Fruit fly (Drosophila melanogaster): Measurements from ENCODE around the gene CG9356.

The CG9356 gene

DNA sequence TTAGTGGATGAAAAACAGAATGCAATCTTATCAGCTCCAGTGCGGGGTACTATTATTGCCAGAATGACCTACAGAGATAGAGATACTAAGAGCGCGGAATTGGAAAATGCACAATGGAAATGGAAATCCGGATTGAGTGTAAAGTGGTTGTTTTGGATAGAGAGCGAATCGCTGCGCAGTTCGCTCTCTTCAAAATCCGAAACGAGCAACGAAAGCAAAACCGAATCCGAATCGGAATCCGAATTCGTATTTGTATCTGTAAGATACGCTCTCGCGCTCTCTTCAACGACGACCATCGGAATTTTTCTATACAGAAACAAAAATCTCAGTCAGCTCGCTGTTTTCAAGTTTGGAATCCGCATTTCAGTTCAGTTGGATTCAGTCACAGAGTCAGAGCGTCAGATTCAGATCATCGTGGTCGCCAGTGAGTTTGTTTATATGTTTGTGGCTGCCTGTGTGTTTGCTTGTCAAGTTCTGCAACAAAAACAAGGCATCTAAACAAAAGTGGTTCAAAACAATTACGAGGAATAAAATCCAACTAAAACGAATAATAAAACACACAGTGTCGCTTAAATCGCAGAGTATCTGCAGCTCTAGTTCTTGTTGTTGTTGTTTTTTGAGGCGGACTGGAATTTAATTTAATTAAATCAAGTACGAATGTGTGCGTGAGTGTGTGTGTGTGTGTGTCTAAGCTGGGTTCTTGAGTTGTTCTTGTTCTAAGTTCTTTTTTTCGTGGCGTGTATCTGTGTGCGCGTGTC, 13.7 kb upstream of the CG9356 start, which contains the start of gene ps (continued):
- TF ChIP-seq cwo (GFP tag; optimal IDR thresholded peaks at IDR 0.05) = peak; percentile 32
- TF ChIP-seq CG8281 (tag; optimal IDR thresholded peaks at IDR 0.05) = peak; percentile 64
- TF ChIP-seq CG3281 (GFP tag; optimal IDR thresholded peaks at IDR 0.05) = peak; percentile 31
- TF ChIP-seq D19A (tag; optimal IDR thresholded peaks at IDR 0.05) = peak; percentile 51
- no peak for TF ChIP-seq CG7271 (tag; optimal IDR thresholded peaks at IDR 0.05)
- TF ChIP-seq Sry-δ (GFP tag; optimal IDR thresholded peaks at IDR 0.05) = no peak
- TF ChIP-seq kni (GFP tag; optimal IDR thresholded peaks at IDR 0.05) = peak; percentile 91
- peak; percentile 12 for TF ChIP-seq CG12659 (GFP tag; optimal IDR thresholded peaks at IDR 0.05)
- TF ChIP-seq CG5180 (GFP tag; optimal IDR thresholded peaks at IDR 0.05) = no peak
- peak; percentile 7 for TF ChIP-seq lbe (GFP tag; optimal IDR thresholded peaks at IDR 0.05)
- peak; percentile 49 for TF ChIP-seq CG6854 (GFP tag; optimal IDR thresholded peaks at IDR 0.05)
- TF ChIP-seq HmgZ (tag; optimal IDR thresholded peaks at IDR 0.05) = peak; percentile 23
- TF ChIP-seq ems (GFP tag; optimal IDR thresholded peaks at IDR 0.05) = peak; percentile 8
- TF ChIP-seq Meics (GFP tag; optimal IDR thresholded peaks at IDR 0.05) = peak; percentile 17
- TF ChIP-seq CG7786 (GFP tag; optimal IDR thresholded peaks at IDR 0.05) = no peak
- peak; percentile 5 for TF ChIP-seq CG18011 (GFP tag; optimal IDR thresholded peaks at IDR 0.05)
- no peak for TF ChIP-seq CG9437 (GFP tag; optimal IDR thresholded peaks at IDR 0.05)
- no peak for TF ChIP-seq CG7987 (GFP tag; optimal IDR thresholded peaks at IDR 0.05)
- TF ChIP-seq CG15601 (tag; optimal IDR thresholded peaks at IDR 0.05) = peak; percentile 1
- peak; percentile 29 for TF ChIP-seq CrebB (tag; optimal IDR thresholded peaks at IDR 0.05)
- TF ChIP-seq ab (GFP tag; optimal IDR thresholded peaks at IDR 0.05) = no peak
- TF ChIP-seq NC2α (GFP tag; optimal IDR thresholded peaks at IDR 0.05) = no peak
- no peak for TF ChIP-seq CG6813 (GFP tag; optimal IDR thresholded peaks at IDR 0.05)
- 0 out of 2 replicates have a peak, but pooled peaks have one; percentile 28 for TF ChIP-seq onecut (GFP tag; IDR thresholded peaks at IDR 0.05)
- TF ChIP-seq Trl (optimal IDR thresholded peaks at IDR 0.05) = peak; percentile 91 to 97
- peak; percentile 61 for TF ChIP-seq Trl (GFP tag; optimal IDR thresholded peaks at IDR 0.05)
- peak; percentile 16 for TF ChIP-seq CG13894 (tag; optimal IDR thresholded peaks at IDR 0.05)
- peak; percentile 73 for TF ChIP-seq CG15479 (GFP tag; optimal IDR thresholded peaks at IDR 0.05)
- TF ChIP-seq CG34376 (GFP tag; optimal IDR thresholded peaks at IDR 0.05) = peak; percentile 86
- peak; percentile 22 for TF ChIP-seq CHES-1-like (GFP tag; optimal IDR thresholded peaks at IDR 0.05)
- TF ChIP-seq insv (GFP tag; optimal IDR thresholded peaks at IDR 0.05) = peak in 1 of 2 experiments; percentile 78
- TF ChIP-seq esg (GFP tag; conservative IDR thresholded peaks at IDR 0.05) = no peak
- no peak for TF ChIP-seq CG17361 (GFP tag; IDR thresholded peaks at IDR 0.05)
- no peak for TF ChIP-seq Lhr (GFP tag; optimal IDR thresholded peaks at IDR 0.05)
- peak; percentile 6 for TF ChIP-seq YL-1 (GFP tag; optimal IDR thresholded peaks at IDR 0.05)
- peak; percentile 99 for TF ChIP-seq kah (GFP tag; optimal IDR thresholded peaks at IDR 0.05)
- TF ChIP-seq pum (GFP tag; optimal IDR thresholded peaks at IDR 0.05) = no peak
- no peak for TF ChIP-seq phol (tag; optimal IDR thresholded peaks at IDR 0.05)
- no peak for TF ChIP-seq zen2 (GFP tag; IDR thresholded peaks at IDR 0.05; ENCODE audit: partially characterized antibody)
- peak; percentile 50 for TF ChIP-seq NfI (GFP tag; optimal IDR thresholded peaks at IDR 0.05)
- no peak for TF ChIP-seq Fer2 (tag; optimal IDR thresholded peaks at IDR 0.05)
- no peak for TF ChIP-seq HLH54F (GFP tag; optimal IDR thresholded peaks at IDR 0.05)
- no peak for TF ChIP-seq tap (tag; optimal IDR thresholded peaks at IDR 0.05)
- 0 out of 4 replicates have a peak, but pooled peaks have one; percentile 18 for TF ChIP-seq Gug (GFP tag; IDR thresholded peaks at IDR 0.05)
- no peak for TF ChIP-seq CG11695 (GFP tag; IDR thresholded peaks at IDR 0.05)
- peak; percentile 83 for TF ChIP-seq cg (GFP tag; optimal IDR thresholded peaks at IDR 0.05)
- TF ChIP-seq Ptx1 (GFP tag; IDR thresholded peaks at IDR 0.05) = no peak
- peak; percentile 77 for TF ChIP-seq CG10543 (GFP tag; optimal IDR thresholded peaks at IDR 0.05)

Data from whole organism, embryonic.